Worm (Caenorhabditis elegans): ENCODE data around the gene arrd-18.

The arrd-18 gene

DNA sequence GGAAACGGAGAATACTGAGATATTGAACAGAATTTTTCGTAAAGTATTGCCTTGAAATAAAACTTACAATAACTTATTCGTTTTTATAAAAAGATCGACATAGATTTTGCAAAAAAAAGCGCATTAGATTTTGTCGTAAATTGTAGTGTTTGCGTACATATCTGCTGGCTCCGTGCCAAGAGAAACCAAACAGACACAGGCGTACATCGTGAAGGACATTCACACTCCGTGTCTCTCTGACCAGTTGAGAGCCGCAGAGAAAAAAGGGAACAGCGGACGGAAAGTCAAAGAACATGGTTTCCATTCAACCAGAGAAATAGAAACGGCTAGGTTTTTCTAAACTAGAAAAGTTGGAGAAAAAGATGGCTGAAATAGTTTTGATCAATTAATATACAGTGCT, 3.4 kb upstream of the arrd-18 start, which contains the start of gene arrd-19 (continued):
- TF ChIP-seq ceh-27 (GFP tag; optimal IDR thresholded peaks at IDR 0.05) (peak; percentile 63), C17E4.6 (GFP tag; IDR thresholded peaks at IDR 0.05) (no peak), nhr-27 (tag; optimal IDR thresholded peaks at IDR 0.05) (no peak), cebp-2 (GFP tag; IDR thresholded peaks at IDR 0.05) (no peak), snpc-4 (GFP tag; optimal IDR thresholded peaks at IDR 0.05) (no peak), snpc-4 (tag; optimal IDR thresholded peaks at IDR 0.05) (peak in 2 of 4 experiments; percentile 5 to 10), Y53F4B.3 (GFP tag; IDR thresholded peaks at IDR 0.05) (no peak), aptf-3 (GFP tag; IDR thresholded peaks at IDR 0.05) (no peak), nhr-179 (tag; optimal IDR thresholded peaks at IDR 0.05) (no peak), ceh-40 (GFP tag; IDR thresholded peaks at IDR 0.05) (no peak), sea-2 (GFP tag; IDR thresholded peaks at IDR 0.05) (no peak), repo-1 (tag; optimal IDR thresholded peaks at IDR 0.05) (no peak), F10E7.11 (tag; optimal IDR thresholded peaks at IDR 0.05) (no peak), K11D2.4 (GFP tag; IDR thresholded peaks at IDR 0.05) (no peak), K12H6.12 (tag; optimal IDR thresholded peaks at IDR 0.05) (peak; percentile 52), Y56A3A.18 (GFP tag; IDR thresholded peaks at IDR 0.05) (peak; percentile 51; the same call in 1 of the 2 replicates), ztf-22 (GFP tag; optimal IDR thresholded peaks at IDR 0.05) (no peak), hmg-1.2 (GFP tag; IDR thresholded peaks at IDR 0.05) (no peak; the same call in 1 of the 2 replicates), lir-1 (GFP tag; conservative IDR thresholded peaks at IDR 0.05) (no peak), ztf-3 (GFP tag; optimal IDR thresholded peaks at IDR 0.05) (no peak), madf-8 (GFP tag; conservative IDR thresholded peaks at IDR 0.05) (no peak), efl-1 (GFP tag; optimal IDR thresholded peaks at IDR 0.05) (no peak), ZK185.1 (tag; optimal IDR thresholded peaks at IDR 0.05; ENCODE audit: poor library complexity, severe bottlenecking) (peak; percentile 51), B0019.2 (GFP tag; conservative IDR thresholded peaks at IDR 0.05) (no peak), hlh-26 (GFP tag; conservative IDR thresholded peaks at IDR 0.05) (no peak), him-1 (tag; optimal IDR thresholded peaks at IDR 0.05) (no peak), C06A6.2 (GFP tag; conservative IDR thresholded peaks at IDR 0.05) (no peak), pha-4 (tag; optimal IDR thresholded peaks at IDR 0.05) (no peak), sdz-38 (tag; optimal IDR thresholded peaks at IDR 0.05) (no peak), snpc-3.4 (tag; optimal IDR thresholded peaks at IDR 0.05) (no peak), snpc-1.3 (tag; optimal IDR thresholded peaks at IDR 0.05; ENCODE audit: insufficient read depth) (no peak), tbp1 (GFP tag; optimal IDR thresholded peaks at IDR 0.05) (peak; percentile 36), lsl-1 (GFP tag; optimal IDR thresholded peaks at IDR 0.05) (no peak), snpc-1.1 (tag; optimal IDR thresholded peaks at IDR 0.05; ENCODE audit: insufficient read depth) (no peak), somi-1 (GFP tag; optimal IDR thresholded peaks at IDR 0.05) (no peak), nhr-90 (tag; optimal IDR thresholded peaks at IDR 0.05) (no peak), madf-6 (GFP tag; IDR thresholded peaks at IDR 0.05) (no peak), F57A8.1 (GFP tag; optimal IDR thresholded peaks at IDR 0.05) (no peak), ceh-91 (GFP tag; IDR thresholded peaks at IDR 0.05) (no peak), rec-8 (tag; optimal IDR thresholded peaks at IDR 0.05) (no peak), F57C9.4 (tag; optimal IDR thresholded peaks at IDR 0.05) (no peak), lin-35 (GFP tag; optimal IDR thresholded peaks at IDR 0.05) (no peak), unc-62 (GFP tag; optimal IDR thresholded peaks at IDR 0.05) (no peak), let-607 (tag; optimal IDR thresholded peaks at IDR 0.05) (no peak), D2030.7 (GFP tag; IDR thresholded peaks at IDR 0.05) (no peak), mel-28 (tag; optimal IDR thresholded peaks at IDR 0.05; ENCODE audit: borderline replicate concordance) (no peak), Y67H2A.10 (GFP tag; conservative IDR thresholded peaks at IDR 0.05) (no peak), egl-44 (GFP tag; IDR thresholded peaks at IDR 0.05) (no peak)
